Worm (Caenorhabditis elegans) whole organism, mixed stage, embryonic: ENCODE results near the gene Y46G5A.29.

Experiments used
- M03D4.4 ChIP-seq: sonication (generic microtip); optimal IDR thresholded peaks from 2 replicates; lab custom pipeline; 2017; ENCODE audit warnings: mild to moderate bottlenecking, missing genetic modification characterization, missing compliant biosample characterization
- blmp-1 ChIP-seq: fragments of 150-350 bp; optimal IDR thresholded peaks from 2 replicates; lab custom pipeline; 2014; ENCODE audit warnings: missing biosample characterization, missing genetic modification characterization
- ceh-39 ChIP-seq: fragments of 150-350 bp; optimal IDR thresholded peaks from 2 replicates; lab custom pipeline; 2014; ENCODE audit warnings: missing biosample characterization, missing genetic modification characterization
- ceh-43 ChIP-seq: fragments of 200-800 bp; sonication (Bioruptor generic); optimal IDR thresholded peaks from 2 replicates; lab custom pipeline; 2018; ENCODE audit warnings: mild to moderate bottlenecking, missing genetic modification characterization, moderate library complexity, missing compliant biosample characterization
- ceh-83 ChIP-seq: fragments of 200-800 bp; sonication (Bioruptor generic); optimal IDR thresholded peaks from 2 replicates; lab custom pipeline; 2018; ENCODE audit warnings: mild to moderate bottlenecking, missing genetic modification characterization, missing compliant biosample characterization
- ces-1 ChIP-seq: fragments of 150-350 bp; optimal IDR thresholded peaks from 2 replicates; lab custom pipeline; 2014; ENCODE audit warnings: missing biosample characterization, missing genetic modification reagents, missing genetic modification characterization
- cnd-1 ChIP-seq: fragments of 200-800 bp; sonication (Bioruptor generic); optimal IDR thresholded peaks from 2 replicates; lab custom pipeline; 2018; ENCODE audit warnings: mild to moderate bottlenecking, missing genetic modification characterization, missing compliant biosample characterization
- drap-1 ChIP-seq: fragments of 200-800 bp; sonication (Bioruptor generic); optimal IDR thresholded peaks from 3 replicates; lab custom pipeline; 2018; ENCODE audit warnings: mild to moderate bottlenecking, missing genetic modification characterization, missing compliant biosample characterization
- elt-1 ChIP-seq: sonication (generic microtip); optimal IDR thresholded peaks from 2 replicates; lab custom pipeline; 2017; ENCODE audit warnings: missing genetic modification characterization, mild to moderate bottlenecking, missing compliant biosample characterization, antibody characterized with exemption, moderate library complexity, borderline replicate concordance; ENCODE audit not compliant: insufficient read depth
- elt-3 ChIP-seq: fragments of 150-350 bp; optimal IDR thresholded peaks from 2 replicates; lab custom pipeline; 2014; ENCODE audit warnings: missing biosample characterization, missing genetic modification characterization
- flh-1 ChIP-seq: fragments of 200-800 bp; sonication (Bioruptor generic); optimal IDR thresholded peaks from 2 replicates; lab custom pipeline; 2018; ENCODE audit warnings: mild to moderate bottlenecking, missing genetic modification characterization, moderate library complexity, missing compliant biosample characterization
- ham-2 ChIP-seq: fragments of 200-800 bp; sonication (Bioruptor generic); optimal IDR thresholded peaks from 2 replicates; lab custom pipeline; 2018; ENCODE audit warnings: mild to moderate bottlenecking, missing genetic modification characterization, missing compliant biosample characterization
- lin-13 ChIP-seq: fragments of 150-350 bp; optimal IDR thresholded peaks from 2 replicates; lab custom pipeline; 2014; ENCODE audit warnings: missing biosample characterization, missing genetic modification characterization
- lin-32 ChIP-seq: fragments of 200-800 bp; sonication (Bioruptor generic); optimal IDR thresholded peaks from 2 replicates; lab custom pipeline; 2018; ENCODE audit warnings: mild to moderate bottlenecking, missing genetic modification characterization, missing compliant biosample characterization
- lsy-2 ChIP-seq: fragments of 150-350 bp; optimal IDR thresholded peaks from 2 replicates; lab custom pipeline; 2014; ENCODE audit warnings: missing biosample characterization, missing genetic modification characterization
- mab-5 ChIP-seq: fragments of 150-350 bp; optimal IDR thresholded peaks from 2 replicates; lab custom pipeline; 2014; ENCODE audit warnings: missing biosample characterization, missing genetic modification characterization
- mep-1 ChIP-seq: fragments of 150-350 bp; optimal IDR thresholded peaks from 2 replicates; lab custom pipeline; 2017; ENCODE audit warnings: missing biosample characterization, missing genetic modification reagents, missing genetic modification characterization, inconsistent platforms
- mls-2 ChIP-seq: sonication (generic microtip); optimal IDR thresholded peaks from 2 replicates; lab custom pipeline; 2016; ENCODE audit warnings: mild to moderate bottlenecking, missing genetic modification characterization, moderate library complexity, missing compliant biosample characterization
- nhr-12 ChIP-seq: fragments of 150-350 bp; optimal IDR thresholded peaks from 2 replicates; lab custom pipeline; 2014; ENCODE audit warnings: missing biosample characterization, missing genetic modification characterization
- nhr-2 ChIP-seq: fragments of 150-350 bp; optimal IDR thresholded peaks from 2 replicates; lab custom pipeline; 2014; ENCODE audit warnings: missing biosample characterization, missing genetic modification characterization
- nhr-237 ChIP-seq: fragments of 150-350 bp; optimal IDR thresholded peaks from 2 replicates; lab custom pipeline; 2014; ENCODE audit warnings: missing biosample characterization, missing genetic modification characterization
- nhr-28 ChIP-seq: fragments of 150-350 bp; optimal IDR thresholded peaks from 2 replicates; lab custom pipeline; 2014; ENCODE audit warnings: missing biosample characterization, missing genetic modification characterization
- nhr-76 ChIP-seq: sonication (generic microtip); optimal IDR thresholded peaks from 2 replicates; lab custom pipeline; 2017; ENCODE audit warnings: missing biosample characterization, missing genetic modification characterization
- pha-4 ChIP-seq: fragments of 150-350 bp; optimal IDR thresholded peaks from 2 replicates; lab custom pipeline; 2018; ENCODE audit warnings: missing biosample characterization, missing genetic modification reagents, missing genetic modification characterization
- sem-2 ChIP-seq: fragments of 200-800 bp; sonication (Bioruptor generic); optimal IDR thresholded peaks from 2 replicates; lab custom pipeline; 2018; ENCODE audit warnings: mild to moderate bottlenecking, missing genetic modification characterization, missing compliant biosample characterization
- snpc-4 ChIP-seq: fragments of 150-350 bp; optimal IDR thresholded peaks from 2 replicates; lab custom pipeline; 2014; ENCODE audit warnings: missing biosample characterization, missing genetic modification characterization
- tbx-8 ChIP-seq: fragments of 200-800 bp; sonication (Bioruptor generic); optimal IDR thresholded peaks from 2 replicates; lab custom pipeline; 2018; ENCODE audit warnings: mild to moderate bottlenecking, missing genetic modification characterization, moderate library complexity, missing compliant biosample characterization
- unc-39 ChIP-seq: fragments of 150-350 bp; optimal IDR thresholded peaks from 2 replicates; lab custom pipeline; 2014; ENCODE audit warnings: missing biosample characterization, missing genetic modification characterization
- unc-62 ChIP-seq: fragments of 150-350 bp; optimal IDR thresholded peaks from 2 replicates; lab custom pipeline; 2014; ENCODE audit warnings: missing biosample characterization, missing genetic modification reagents, missing genetic modification characterization
- zip-8 ChIP-seq: fragments of 150-350 bp; optimal IDR thresholded peaks from 2 replicates; lab custom pipeline; 2014; ENCODE audit warnings: missing biosample characterization, missing genetic modification characterization
- ztf-11 ChIP-seq: fragments of 150-350 bp; optimal IDR thresholded peaks from 2 replicates; lab custom pipeline; 2014; ENCODE audit warnings: missing biosample characterization, missing genetic modification characterization

Gene Y46G5A.29

ce11 chrII:12878697-12879096 is 22.7 kb downstream of the Y46G5A.29 start:
- TF ChIP-seq nhr-12 (tag; lab: Kevin White, UChicago) (no peak), unc-39 (no peak), mep-1 (tag; lab: Kevin White, UChicago) (no peak), drap-1 (GFP tag; lab: Kevin White, UChicago) (no peak), flh-1 (GFP tag; lab: Kevin White, UChicago) (no peak), unc-62 (GFP tag; lab: Kevin White, UChicago) (no peak), mls-2 (tag; lab: Kevin White, UChicago) (no peak), ceh-83 (GFP tag; lab: Kevin White, UChicago) (no peak), nhr-237 (tag; lab: Kevin White, UChicago) (no peak), ceh-39 (tag; lab: Kevin White, UChicago) (no peak), tbx-8 (GFP tag; lab: Kevin White, UChicago) (no peak), mab-5 (tag; lab: Kevin White, UChicago) (no peak), nhr-76 (no peak), zip-8 (tag; lab: Kevin White, UChicago) (no peak)
- TF ChIP-seq, all 35 proteins: peak for 0

ce11 chrII:12879758-12880157 is 23.8 kb downstream of the Y46G5A.29 start:
- TF ChIP-seq ceh-43 (GFP tag; lab: Kevin White, UChicago) = no peak
- no peak for TF ChIP-seq nhr-2
- TF ChIP-seq lin-13 (tag; lab: Kevin White, UChicago) = no peak
- TF ChIP-seq drap-1 (GFP tag; lab: Kevin White, UChicago) = no peak
- TF ChIP-seq blmp-1 (tag; lab: Kevin White, UChicago) = no peak
- no peak for TF ChIP-seq elt-1 (tag; lab: Kevin White, UChicago)
- TF ChIP-seq sem-2 (GFP tag; lab: Kevin White, UChicago) = no peak
- no peak for TF ChIP-seq ces-1 (GFP tag; lab: Kevin White, UChicago)
- no peak for TF ChIP-seq nhr-28 (tag; lab: Kevin White, UChicago)
- TF ChIP-seq unc-39 = no peak
- no peak for TF ChIP-seq mep-1 (tag; lab: Kevin White, UChicago)
- TF ChIP-seq flh-1 (GFP tag; lab: Kevin White, UChicago) = no peak
- TF ChIP-seq cnd-1 (tag; lab: Kevin White, UChicago) = no peak
- no peak for TF ChIP-seq lsy-2 (tag; lab: Kevin White, UChicago)
- TF ChIP-seq lin-32 (GFP tag; lab: Kevin White, UChicago) = no peak
- no peak for TF ChIP-seq ztf-11
- TF ChIP-seq tbx-8 (GFP tag; lab: Kevin White, UChicago) = no peak
- no peak for TF ChIP-seq ham-2 (GFP tag; lab: Kevin White, UChicago)

ce11 chrII:12880406-12880805 is 24.4 kb downstream of the Y46G5A.29 start, which contains the start of gene F35C5.1:
TSS of gene F35C5.1 (plus strand) at chrII:12880804.
- TF ChIP-seq mep-1 (tag; lab: Kevin White, UChicago) = no peak
- TF ChIP-seq unc-62 (GFP tag; lab: Kevin White, UChicago) = no peak
- TF ChIP-seq pha-4 (tag; lab: Kevin White, UChicago) = no peak
- no peak for TF ChIP-seq sem-2 (GFP tag; lab: Kevin White, UChicago)

- TF ChIP-seq blmp-1 (tag; lab: Kevin White, UChicago) (no peak), ceh-83 (GFP tag; lab: Kevin White, UChicago) (no peak), elt-1 (tag; lab: Kevin White, UChicago) (no peak), mls-2 (tag; lab: Kevin White, UChicago) (no peak), mep-1 (tag; lab: Kevin White, UChicago) (no peak), unc-39 (no peak), ztf-11 (no peak), elt-3 (no peak), zip-8 (tag; lab: Kevin White, UChicago) (no peak), M03D4.4 (tag; lab: Kevin White, UChicago) (no peak), ceh-43 (GFP tag; lab: Kevin White, UChicago) (no peak), drap-1 (GFP tag; lab: Kevin White, UChicago) (no peak), nhr-28 (tag; lab: Kevin White, UChicago) (no peak)
Observed at ce11 chrII:12884972-12885371, 29.0 kb downstream of the Y46G5A.29 start, which contains the start of gene sra-14. TSS of gene sra-14 (plus strand) at chrII:12885272.

ce11 chrII:12888471-12888870 is 32.5 kb downstream of the Y46G5A.29 start, which contains the start of gene F35C5.3:
TSS of gene F35C5.3 (plus strand) at chrII:12888771.
- TF ChIP-seq mab-5 (tag; lab: Kevin White, UChicago) (no peak), snpc-4 (tag; lab: Kevin White, UChicago) (no peak), mep-1 (tag; lab: Kevin White, UChicago) (no peak), drap-1 (GFP tag; lab: Kevin White, UChicago) (no peak), lin-13 (tag; lab: Kevin White, UChicago) (no peak), unc-62 (GFP tag; lab: Kevin White, UChicago) (no peak), ceh-39 (tag; lab: Kevin White, UChicago) (no peak), mls-2 (tag; lab: Kevin White, UChicago) (no peak), nhr-2 (no peak)
- TF ChIP-seq, all 35 proteins: peak for 0
